Worm (Caenorhabditis elegans) whole organism, mixed stage, embryonic: ENCODE data around the gene pqn-75.

Source experiments
- blmp-1 ChIP-seq: fragments of 150-350 bp; optimal IDR thresholded peaks from 2 replicates; lab custom pipeline; 2014; ENCODE audit warnings: missing biosample characterization, missing genetic modification characterization
- ceh-39 ChIP-seq: fragments of 150-350 bp; optimal IDR thresholded peaks from 2 replicates; lab custom pipeline; 2014; ENCODE audit warnings: missing biosample characterization, missing genetic modification characterization
- lsy-2 ChIP-seq: fragments of 150-350 bp; optimal IDR thresholded peaks from 2 replicates; lab custom pipeline; 2014; ENCODE audit warnings: missing biosample characterization, missing genetic modification characterization
- mab-5 ChIP-seq: fragments of 150-350 bp; optimal IDR thresholded peaks from 2 replicates; lab custom pipeline; 2014; ENCODE audit warnings: missing biosample characterization, missing genetic modification characterization
- nhr-12 ChIP-seq: fragments of 150-350 bp; optimal IDR thresholded peaks from 2 replicates; lab custom pipeline; 2014; ENCODE audit warnings: missing biosample characterization, missing genetic modification characterization
- unc-62 ChIP-seq: fragments of 150-350 bp; optimal IDR thresholded peaks from 2 replicates; lab custom pipeline; 2014; ENCODE audit warnings: missing biosample characterization, missing genetic modification reagents, missing genetic modification characterization
- ztf-11 ChIP-seq: fragments of 150-350 bp; optimal IDR thresholded peaks from 2 replicates; lab custom pipeline; 2014; ENCODE audit warnings: missing biosample characterization, missing genetic modification characterization

- TF ChIP-seq unc-62 (GFP tag; lab: Kevin White, UChicago) (no peak), ceh-39 (no peak), mab-5 (no peak), blmp-1 (tag; lab: Kevin White, UChicago) (no peak), ztf-11 (no peak), nhr-12 (tag; lab: Kevin White, UChicago) (no peak), lsy-2 (tag; lab: Kevin White, UChicago) (no peak)
These were observed 11.0 kb downstream of the pqn-75 start for ce11 chrIV:4083094-4083493.
